Fruit fly (Drosophila melanogaster) Kc167 (cell line): ENCODE data around the gene SMC3.

Source experiments
- Myc ChIP-seq: fragments of >200 bp; optimal IDR thresholded peaks from 2 replicates; lab custom pipeline; 2017; ENCODE audit warnings: missing external identifiers
- Sin3A ChIP-seq: fragments of >200 bp; optimal IDR thresholded peaks from 2 replicates; lab custom pipeline; 2018; ENCODE audit warnings: missing external identifiers
- psq ChIP-seq: fragments of >200 bp; optimal IDR thresholded peaks from 2 replicates; lab custom pipeline; 2017; ENCODE audit warnings: missing external identifiers

dm6 chrX:16565377-16565776 lies 27.9 kb downstream of the SMC3 start:
- TF ChIP-seq psq (lab: Kevin White, UChicago) = no peak
- TF ChIP-seq Sin3A (lab: Kevin White, UChicago) = no peak
- no peak for TF ChIP-seq Myc (lab: Kevin White, UChicago)
